Worm (Caenorhabditis elegans) whole organism, L4/young adult: ENCODE data around the gene F28G4.3.

Experiments
- W03F9.2 ChIP-seq: fragments of 150-350 bp; optimal IDR thresholded peaks from 2 replicates; lab custom pipeline; 2014; ENCODE audit warnings: missing biosample characterization, missing genetic modification characterization
- dao-5 ChIP-seq: sonication (generic microtip); optimal IDR thresholded peaks from 2 replicates; lab custom pipeline; 2016; ENCODE audit warnings: missing genotype, missing genetic modification characterization, moderate library complexity, missing compliant biosample characterization
- him-1 ChIP-seq: sonication (generic microtip); optimal IDR thresholded peaks from 2 replicates; lab custom pipeline; 2016; ENCODE audit warnings: missing genotype, missing genetic modification reagents, missing genetic modification characterization, missing compliant biosample characterization

F28G4.3 gene

ce11 chrV:16246579-16246978, 40.9 kb downstream of the F28G4.3 start, which contains the start of gene srh-95:
Gene srh-95 (plus strand): TSS chrV:16246879.
- TF ChIP-seq W03F9.2 (tag; lab: Kevin White, UChicago) (no peak), him-1 (tag; lab: Kevin White, UChicago) (no peak), dao-5 (tag; lab: Kevin White, UChicago) (no peak)

- no peak for TF ChIP-seq dao-5 (tag; lab: Kevin White, UChicago)
- TF ChIP-seq him-1 (tag; lab: Kevin White, UChicago) = no peak
- no peak for TF ChIP-seq W03F9.2 (tag; lab: Kevin White, UChicago)
Measured at ce11 chrV:16244078-16244477, 43.4 kb downstream of the F28G4.3 start, which contains the start of gene srh-104. Gene srh-104 (minus strand): TSS chrV:16244178.

ce11 chrV:16237223-16237622, 50.3 kb downstream of the F28G4.3 start, which contains the start of gene F21H7.5:
Gene F21H7.5 (plus strand): TSS chrV:16237523.
- TF ChIP-seq dao-5 (tag; lab: Kevin White, UChicago) (no peak), him-1 (tag; lab: Kevin White, UChicago) (no peak), W03F9.2 (tag; lab: Kevin White, UChicago) (no peak)
